Fruit fly (Drosophila melanogaster): ENCODE results near the gene CG44362.

Gene CG44362

dm6 chr3L:11406535-11407201 lies 9.3 kb downstream of the CG44362 start:
- TF ChIP-seq Myc (optimal IDR thresholded peaks at IDR 0.05) (no peak), ttk (optimal IDR thresholded peaks at IDR 0.05) (no peak), Sin3A (optimal IDR thresholded peaks at IDR 0.05) (no peak), psq (optimal IDR thresholded peaks at IDR 0.05) (no peak), insv (optimal IDR thresholded peaks at IDR 0.05) (no peak), h (optimal IDR thresholded peaks at IDR 0.05) (no peak)

- TF ChIP-seq psq (optimal IDR thresholded peaks at IDR 0.05) = no peak
- TF ChIP-seq insv (optimal IDR thresholded peaks at IDR 0.05) = no peak
Observed at dm6 chr3L:11407202-11407829, 10.0 kb downstream of the CG44362 start.

- TF ChIP-seq Myc (optimal IDR thresholded peaks at IDR 0.05) (no peak), insv (optimal IDR thresholded peaks at IDR 0.05) (no peak)
Observed at dm6 chr3L:11408282-11409047, 11.1 kb downstream of the CG44362 start.

dm6 chr3L:11410505-11410904 lies 13.2 kb downstream of the CG44362 start:
- no peak for TF ChIP-seq Myc (optimal IDR thresholded peaks at IDR 0.05)

dm6 chr3L:11413697-11414096 lies 16.4 kb downstream of the CG44362 start:
- TF ChIP-seq ttk (optimal IDR thresholded peaks at IDR 0.05) (no peak), psq (optimal IDR thresholded peaks at IDR 0.05) (no peak), h (optimal IDR thresholded peaks at IDR 0.05) (no peak), Myc (optimal IDR thresholded peaks at IDR 0.05) (no peak), insv (optimal IDR thresholded peaks at IDR 0.05) (no peak), Sin3A (optimal IDR thresholded peaks at IDR 0.05) (no peak)

- no peak for TF ChIP-seq Myc (optimal IDR thresholded peaks at IDR 0.05)
- no peak for TF ChIP-seq insv (optimal IDR thresholded peaks at IDR 0.05)
- TF ChIP-seq ttk (optimal IDR thresholded peaks at IDR 0.05) = no peak
- TF ChIP-seq Sin3A (optimal IDR thresholded peaks at IDR 0.05) = no peak
- no peak for TF ChIP-seq h (optimal IDR thresholded peaks at IDR 0.05)
- no peak for TF ChIP-seq psq (optimal IDR thresholded peaks at IDR 0.05)
Observed at dm6 chr3L:11414453-11414852, 17.1 kb downstream of the CG44362 start.

- TF ChIP-seq psq (optimal IDR thresholded peaks at IDR 0.05) (no peak), ttk (optimal IDR thresholded peaks at IDR 0.05) (no peak), h (optimal IDR thresholded peaks at IDR 0.05) (no peak), Myc (optimal IDR thresholded peaks at IDR 0.05) (no peak), Sin3A (optimal IDR thresholded peaks at IDR 0.05) (no peak), insv (optimal IDR thresholded peaks at IDR 0.05) (no peak)
Observed at dm6 chr3L:11415382-11415781, 18.0 kb downstream of the CG44362 start.

- TF ChIP-seq insv (optimal IDR thresholded peaks at IDR 0.05) = no peak
- no peak for TF ChIP-seq Myc (optimal IDR thresholded peaks at IDR 0.05)
- TF ChIP-seq Sin3A (optimal IDR thresholded peaks at IDR 0.05) = no peak
Observed at dm6 chr3L:11416495-11417272, 19.3 kb downstream of the CG44362 start.

dm6 chr3L:11417273-11418040 lies 20.1 kb downstream of the CG44362 start:
- TF ChIP-seq insv (optimal IDR thresholded peaks at IDR 0.05) (no peak), ttk (optimal IDR thresholded peaks at IDR 0.05) (no peak), Myc (optimal IDR thresholded peaks at IDR 0.05) (no peak), psq (optimal IDR thresholded peaks at IDR 0.05) (no peak), h (optimal IDR thresholded peaks at IDR 0.05) (no peak), Sin3A (optimal IDR thresholded peaks at IDR 0.05) (no peak)

- TF ChIP-seq psq (optimal IDR thresholded peaks at IDR 0.05) = no peak
- TF ChIP-seq Myc (optimal IDR thresholded peaks at IDR 0.05) = no peak
- TF ChIP-seq h (optimal IDR thresholded peaks at IDR 0.05) = no peak
- no peak for TF ChIP-seq Sin3A (optimal IDR thresholded peaks at IDR 0.05)
- no peak for TF ChIP-seq ttk (optimal IDR thresholded peaks at IDR 0.05)
- no peak for TF ChIP-seq insv (optimal IDR thresholded peaks at IDR 0.05)
Observed at dm6 chr3L:11418041-11418674, 20.8 kb downstream of the CG44362 start.

- TF ChIP-seq ttk (optimal IDR thresholded peaks at IDR 0.05) = no peak
- TF ChIP-seq insv (optimal IDR thresholded peaks at IDR 0.05) = no peak
- no peak for TF ChIP-seq Myc (optimal IDR thresholded peaks at IDR 0.05)
- TF ChIP-seq Sin3A (optimal IDR thresholded peaks at IDR 0.05) = no peak
- no peak for TF ChIP-seq h (optimal IDR thresholded peaks at IDR 0.05)
- no peak for TF ChIP-seq psq (optimal IDR thresholded peaks at IDR 0.05)
Observed at dm6 chr3L:11419344-11419743, 22.0 kb downstream of the CG44362 start.

All from Kc167 (cell line).